Worm (Caenorhabditis elegans) whole organism, L3 larva: ENCODE measurements around the gene sftb-6.

Source experiments
- aly-2 ChIP-seq: fragments of 150-350 bp; optimal IDR thresholded peaks from 2 replicates; lab custom pipeline; 2014; ENCODE audit warnings: missing biosample characterization, missing genetic modification characterization
- jun-1 ChIP-seq: fragments of 150-350 bp; optimal IDR thresholded peaks from 2 replicates; lab custom pipeline; 2014; ENCODE audit warnings: missing biosample characterization, missing genetic modification reagents, missing genetic modification characterization
- nfya-1 ChIP-seq: sonication (generic microtip); optimal IDR thresholded peaks from 2 replicates; lab custom pipeline; 2017; ENCODE audit warnings: missing genetic modification characterization, mild to moderate bottlenecking, missing compliant biosample characterization, antibody characterized with exemption, moderate library complexity; ENCODE audit not compliant: insufficient read depth
- nhr-28 ChIP-seq: fragments of 150-350 bp; optimal IDR thresholded peaks from 2 replicates; lab custom pipeline; 2014; ENCODE audit warnings: missing biosample characterization, missing genetic modification characterization

ce11 chrII:67663-68062 is 30.5 kb upstream of the sftb-6 start:
- TF ChIP-seq nhr-28 (tag; lab: Kevin White, UChicago) (no peak), nfya-1 (no peak), aly-2 (tag; lab: Kevin White, UChicago) (no peak), jun-1 (tag; lab: Kevin White, UChicago) (no peak)
